Worm (Caenorhabditis elegans) whole organism, L4 larva: Measurements from ENCODE around the gene H37A05.2.

Experiments
- egl-27 ChIP-seq: sonication (generic microtip); optimal IDR thresholded peaks from 3 replicates; lab custom pipeline; 2017; ENCODE audit warnings: missing biosample characterization, missing genetic modification reagents, missing genetic modification characterization
- hmg-1.1 ChIP-seq: fragments of 200-800 bp; sonication (Bioruptor generic); IDR thresholded peaks from 2 replicates; pipeline ENCODE4 v1.3.6; 2022; ENCODE audit warnings: missing genetic modification reagents, missing genetic modification characterization, missing compliant biosample characterization
- mdl-1 ChIP-seq, 2 experiments: fragments of 150-350 bp in 1 of 2; sonication (generic microtip) in 1 of 2; optimal IDR thresholded peaks; 2 replicates each; lab custom pipeline; 2014 to 2017; ENCODE audit warnings: missing biosample characterization in 2 of 2, missing genetic modification characterization in 2 of 2
- pqm-1 ChIP-seq: sonication (generic microtip); optimal IDR thresholded peaks from 2 replicates; lab custom pipeline; 2017; ENCODE audit warnings: missing biosample characterization, missing genetic modification characterization
- saeg-2 ChIP-seq: fragments of 200-800 bp; sonication (Bioruptor generic); IDR thresholded peaks from 2 replicates; pipeline ENCODE4 v1.3.6; 2022; ENCODE audit warnings: missing genetic modification reagents, missing genetic modification characterization, missing compliant biosample characterization
- skn-1 ChIP-seq: fragments of 150-350 bp; optimal IDR thresholded peaks from 2 replicates; lab custom pipeline; 2014; ENCODE audit warnings: missing biosample characterization, missing genetic modification characterization
- unc-62 ChIP-seq, 3 experiments: fragments of 150-350 bp in 1 of 3; sonication (generic microtip); optimal IDR thresholded peaks in 2 of 3; peaks in 1 of 3; 1 replicate in 1 of 3; 2 replicates in 2 of 3; lab custom pipeline; 2014 to 2017; ENCODE audit warnings: missing biosample characterization in 3 of 3, missing genetic modification characterization in 3 of 3, missing genetic modification reagents in 3 of 3, missing genotype in 1 of 3

DNA sequence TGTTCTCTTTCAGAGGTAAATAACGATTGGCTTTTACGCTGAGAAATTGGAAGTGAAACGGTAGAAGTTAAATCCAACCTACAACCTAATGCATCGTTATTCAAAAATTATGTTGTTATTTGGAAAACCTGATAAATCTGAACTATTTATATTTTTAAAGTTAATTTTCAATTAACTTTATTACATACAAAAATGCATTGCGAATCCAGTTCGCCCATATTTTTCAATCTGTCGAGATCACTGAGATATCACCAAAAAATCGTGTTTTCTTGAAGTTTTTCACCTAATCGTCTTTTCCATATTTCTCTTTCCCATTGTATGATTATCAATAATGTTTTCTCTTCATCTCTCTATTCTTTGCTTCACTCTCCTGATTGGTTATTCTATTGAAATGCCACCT is 13.4 kb downstream of the H37A05.2 start, which contains the start of gene F53F4.15:
- TF ChIP-seq unc-62 (GFP tag; optimal IDR thresholded peaks at IDR 0.05 in 1 of 2; lab: Kevin White, UChicago) (no peak), unc-62 (tag; optimal IDR thresholded peaks at IDR 0.05; lab: Kevin White, UChicago) (no peak), pqm-1 (tag; lab: Kevin White, UChicago) (no peak), skn-1 (tag; lab: Kevin White, UChicago) (no peak), mdl-1 (tag; optimal IDR thresholded peaks at IDR 0.05; lab: Kevin White, UChicago) (no peak), egl-27 (tag; lab: Kevin White, UChicago) (no peak), hmg-1.1 (GFP tag; lab: Robert Waterston, UW) (no peak), saeg-2 (GFP tag; lab: Robert Waterston, UW) (no peak)
